Fruit fly (Drosophila melanogaster) whole organism, embryonic: ENCODE measurements around the gene mRpL19.

Experiments
- ATbp ChIP-seq: fragments of 200-800 bp; sonication (Bioruptor generic); optimal IDR thresholded peaks from 2 replicates; lab custom pipeline; 2017; ENCODE audit warnings: missing biosample characterization, mild to moderate bottlenecking, missing genetic modification characterization, missing genetic modification reagents
- Aef1 ChIP-seq: fragments of 200-800 bp; sonication (Bioruptor generic); IDR thresholded peaks from 3 replicates; pipeline ENCODE4 v1.3.6; 2022; ENCODE audit warnings: missing biosample characterization, missing genetic modification characterization
- CG10274 ChIP-seq: fragments of 200-800 bp; sonication (Bioruptor generic); optimal IDR thresholded peaks from 3 replicates; lab custom pipeline; 2017; ENCODE audit warnings: missing biosample characterization, mild to moderate bottlenecking, missing genetic modification characterization
- CG10565 ChIP-seq: fragments of 200-800 bp; sonication (Bioruptor generic); optimal IDR thresholded peaks from 3 replicates; lab custom pipeline; 2016; ENCODE audit warnings: missing biosample characterization, mild to moderate bottlenecking, missing genetic modification characterization
- CG11504 ChIP-seq: fragments of 200-800 bp; sonication (Bioruptor generic); optimal IDR thresholded peaks from 3 replicates; lab custom pipeline; 2019; ENCODE audit warnings: missing biosample characterization, mild to moderate bottlenecking, missing genetic modification characterization, moderate library complexity
- CG12769 ChIP-seq: fragments of 200-800 bp; sonication (Bioruptor generic); optimal IDR thresholded peaks from 2 replicates; lab custom pipeline; 2019; ENCODE audit warnings: missing biosample characterization, mild to moderate bottlenecking, missing genetic modification characterization, moderate library complexity
- CG13624 ChIP-seq: fragments of 200-800 bp; sonication (Bioruptor generic); optimal IDR thresholded peaks from 2 replicates; lab custom pipeline; 2016; ENCODE audit warnings: missing biosample characterization, missing genetic modification characterization
- CG13894 ChIP-seq: fragments of 200-800 bp; sonication (Bioruptor generic); optimal IDR thresholded peaks from 3 replicates; lab custom pipeline; 2018; ENCODE audit warnings: missing biosample characterization, mild to moderate bottlenecking, missing genetic modification characterization, moderate library complexity
- CG14667 ChIP-seq: fragments of 200-800 bp; sonication (Bioruptor generic); IDR thresholded peaks from 2 replicates; pipeline ENCODE4 v1.3.6; 2022; ENCODE audit warnings: missing biosample characterization, missing genetic modification characterization
- CG16863 ChIP-seq: fragments of 200-800 bp; sonication (Bioruptor generic); optimal IDR thresholded peaks from 3 replicates; lab custom pipeline; 2016; ENCODE audit warnings: missing biosample characterization, missing genetic modification characterization
- CG17802 ChIP-seq: fragments of 200-800 bp; sonication (Bioruptor generic); optimal IDR thresholded peaks from 2 replicates; lab custom pipeline; 2018; ENCODE audit warnings: missing biosample characterization, mild to moderate bottlenecking, missing genetic modification characterization, moderate library complexity
- CG2129 ChIP-seq: fragments of 200-800 bp; sonication (Bioruptor generic); IDR thresholded peaks from 2 replicates; pipeline ENCODE4 v1.3.6; 2022; ENCODE audit warnings: missing biosample characterization, missing genetic modification characterization; ENCODE audit not compliant: partially characterized antibody
- CG30020 ChIP-seq: fragments of 200-800 bp; optimal IDR thresholded peaks from 2 replicates; lab custom pipeline; 2019; ENCODE audit warnings: missing biosample characterization, mild to moderate bottlenecking, missing genetic modification characterization, moderate library complexity
- CG34224 ChIP-seq: fragments of 200-800 bp; sonication (Bioruptor generic); IDR thresholded peaks from 3 replicates; pipeline ENCODE4 v1.3.6; 2022; ENCODE audit warnings: missing biosample characterization, missing genetic modification characterization; ENCODE audit not compliant: partially characterized antibody
- CG3838 ChIP-seq: fragments of 200-800 bp; sonication (Bioruptor generic); optimal IDR thresholded peaks from 3 replicates; lab custom pipeline; 2016; ENCODE audit warnings: missing biosample characterization, missing genetic modification characterization
- CG4328 ChIP-seq: fragments of 200-800 bp; sonication (Bioruptor generic); optimal IDR thresholded peaks from 3 replicates; lab custom pipeline; 2017; ENCODE audit warnings: missing biosample characterization, missing genetic modification reagents, missing genetic modification characterization
- CG4404 ChIP-seq: fragments of 200-800 bp; sonication (Bioruptor generic); IDR thresholded peaks from 2 replicates; pipeline ENCODE4 v1.3.6; 2022; ENCODE audit warnings: missing biosample characterization, missing genetic modification characterization
- CG6683 ChIP-seq: fragments of 200-800 bp; sonication (Bioruptor generic); optimal IDR thresholded peaks from 2 replicates; lab custom pipeline; 2017; ENCODE audit warnings: missing biosample characterization, mild to moderate bottlenecking, missing genetic modification characterization, missing genetic modification reagents
- CG6813 ChIP-seq: fragments of 200-800 bp; sonication (Bioruptor generic); optimal IDR thresholded peaks from 2 replicates; lab custom pipeline; 2017; ENCODE audit warnings: missing biosample characterization, missing genetic modification characterization, mild to moderate bottlenecking, moderate library complexity, missing genetic modification reagents
- CG7839 ChIP-seq: fragments of 200-800 bp; sonication (Bioruptor generic); optimal IDR thresholded peaks from 3 replicates; lab custom pipeline; 2018; ENCODE audit warnings: missing biosample characterization, mild to moderate bottlenecking, missing genetic modification characterization, moderate library complexity
- CG9817 ChIP-seq: fragments of 200-800 bp; sonication (Bioruptor generic); optimal IDR thresholded peaks from 2 replicates; lab custom pipeline; 2018; ENCODE audit warnings: missing biosample characterization, mild to moderate bottlenecking, missing genetic modification characterization, moderate library complexity
- D19B ChIP-seq: fragments of 200-800 bp; sonication (Bioruptor generic); optimal IDR thresholded peaks from 2 replicates; lab custom pipeline; 2017; ENCODE audit warnings: missing biosample characterization, mild to moderate bottlenecking, missing genetic modification characterization
- Doc2 ChIP-seq: fragments of 200-800 bp; sonication (Bioruptor generic); IDR thresholded peaks from 2 replicates; pipeline ENCODE4 v1.3.6; 2022; ENCODE audit warnings: missing biosample characterization, missing genetic modification characterization
- Elba2 ChIP-seq: fragments of 200-800 bp; sonication (Bioruptor generic); optimal IDR thresholded peaks from 3 replicates; lab custom pipeline; 2016; ENCODE audit warnings: missing biosample characterization, missing genetic modification characterization
- Fer1 ChIP-seq: fragments of 200-800 bp; sonication (Bioruptor generic); optimal IDR thresholded peaks from 2 replicates; lab custom pipeline; 2017; ENCODE audit warnings: missing biosample characterization, mild to moderate bottlenecking, missing genetic modification characterization
- Gsc ChIP-seq: fragments of 200-800 bp; sonication (Bioruptor generic); IDR thresholded peaks from 2 replicates; pipeline ENCODE4 v1.3.6; 2022; ENCODE audit warnings: missing biosample characterization, missing genetic modification characterization
- H15 ChIP-seq: fragments of 200-800 bp; sonication (Bioruptor generic); IDR thresholded peaks from 3 replicates; pipeline ENCODE4 v1.3.6; 2022; ENCODE audit warnings: missing biosample characterization, missing genetic modification characterization
- HLHmδ ChIP-seq: fragments of 200-800 bp; sonication (Bioruptor generic); optimal IDR thresholded peaks from 2 replicates; lab custom pipeline; 2018; ENCODE audit warnings: missing biosample characterization, mild to moderate bottlenecking, missing genetic modification characterization, moderate library complexity
- Hr78 ChIP-seq, 2 experiments: fragments of 200-800 bp in 1 of 2; fragments of >200 bp in 1 of 2; sonication (Bioruptor generic) in 1 of 2; optimal IDR thresholded peaks; 2 replicates each; lab custom pipeline; 2017 to 2019; ENCODE audit warnings: missing biosample characterization in 2 of 2, missing genetic modification characterization in 2 of 2, mild to moderate bottlenecking in 1 of 2, moderate library complexity in 1 of 2
- NK7.1 ChIP-seq: fragments of 200-800 bp; sonication (Bioruptor generic); optimal IDR thresholded peaks from 3 replicates; lab custom pipeline; 2016; ENCODE audit warnings: missing biosample characterization, missing genetic modification characterization
- Opbp ChIP-seq: fragments of 200-800 bp; sonication (Bioruptor generic); IDR thresholded peaks from 3 replicates; pipeline ENCODE4 v1.3.6; 2022; ENCODE audit warnings: missing biosample characterization, missing genetic modification characterization; ENCODE audit not compliant: partially characterized antibody
- Trl ChIP-seq, 3 experiments: fragments of >200 bp in 2 of 3; fragments of 200-800 bp in 1 of 3; sonication (Bioruptor generic) in 1 of 3; optimal IDR thresholded peaks; 2 replicates in 1 of 3; 3 replicates in 2 of 3; lab custom pipeline; 2016 to 2017; ENCODE audit warnings: missing biosample characterization in 1 of 3, missing genetic modification characterization in 1 of 3
- YL-1 ChIP-seq: fragments of 200-800 bp; sonication (Bioruptor generic); optimal IDR thresholded peaks from 3 replicates; lab custom pipeline; 2017; ENCODE audit warnings: missing biosample characterization, mild to moderate bottlenecking, missing genetic modification characterization
- ato ChIP-seq: fragments of 200-800 bp; sonication (Bioruptor generic); IDR thresholded peaks from 2 replicates; pipeline ENCODE4 v1.3.6; 2022; ENCODE audit warnings: missing biosample characterization, missing genetic modification characterization; ENCODE audit not compliant: partially characterized antibody
- bab2 ChIP-seq: fragments of 200-800 bp; sonication (Bioruptor generic); optimal IDR thresholded peaks from 2 replicates; lab custom pipeline; 2016; ENCODE audit warnings: missing biosample characterization, missing genetic modification characterization
- bigmax ChIP-seq: fragments of 200-800 bp; sonication (Bioruptor generic); optimal IDR thresholded peaks from 2 replicates; lab custom pipeline; 2018; ENCODE audit warnings: missing biosample characterization, mild to moderate bottlenecking, missing genetic modification characterization
- croc ChIP-seq: fragments of 200-800 bp; sonication (Bioruptor generic); conservative IDR thresholded peaks from 3 replicates; pipeline ENCODE4 v1.3.6; 2022; ENCODE audit warnings: missing biosample characterization, missing genetic modification characterization
- da ChIP-seq: fragments of 200-800 bp; sonication (Bioruptor generic); optimal IDR thresholded peaks from 2 replicates; lab custom pipeline; 2016; ENCODE audit warnings: missing biosample characterization, missing genetic modification characterization
- en ChIP-seq: fragments of 200-800 bp; sonication (Bioruptor generic); optimal IDR thresholded peaks from 2 replicates; lab custom pipeline; 2016; ENCODE audit warnings: missing biosample characterization, missing genetic modification characterization
- gro ChIP-seq: fragments of 200-800 bp; sonication (Bioruptor generic); optimal IDR thresholded peaks from 2 replicates; lab custom pipeline; 2016; ENCODE audit warnings: missing biosample characterization, missing genetic modification characterization
- ind ChIP-seq: fragments of 200-800 bp; sonication (Bioruptor generic); optimal IDR thresholded peaks from 3 replicates; lab custom pipeline; 2016; ENCODE audit warnings: missing biosample characterization, missing genetic modification characterization
- lov ChIP-seq, 2 experiments: fragments of 200-800 bp in 1 of 2; fragments of >200 bp in 1 of 2; sonication (Bioruptor generic) in 1 of 2; IDR thresholded peaks in 1 of 2; optimal IDR thresholded peaks in 1 of 2; 2 replicates in 1 of 2; 3 replicates in 1 of 2; pipeline versions ENCODE4 v1.3.6 to Lab custom; 2017 to 2022; ENCODE audit warnings: missing biosample characterization in 1 of 2, missing genetic modification characterization in 1 of 2
- nau ChIP-seq: fragments of 200-800 bp; sonication (Bioruptor generic); optimal IDR thresholded peaks from 3 replicates; lab custom pipeline; 2017; ENCODE audit warnings: missing biosample characterization, mild to moderate bottlenecking, missing genetic modification characterization, missing genetic modification reagents
- onecut ChIP-seq: fragments of 200-800 bp; sonication (Bioruptor generic); IDR thresholded peaks from 2 replicates; pipeline ENCODE4 v1.3.6; 2022; ENCODE audit warnings: missing biosample characterization, missing genetic modification characterization
- otp ChIP-seq: fragments of 200-800 bp; sonication (Bioruptor generic); IDR thresholded peaks from 3 replicates; pipeline ENCODE4, ENCODE4 v1.3.6; 2022; ENCODE audit warnings: missing biosample characterization, missing genetic modification characterization
- ranshi ChIP-seq: fragments of 200-800 bp; sonication (Bioruptor generic); IDR thresholded peaks from 2 replicates; pipeline ENCODE4 v1.3.6; 2022; ENCODE audit warnings: missing biosample characterization, missing genetic modification characterization
- sr ChIP-seq: fragments of 200-800 bp; sonication (Bioruptor generic); IDR thresholded peaks from 3 replicates; pipeline ENCODE4 v1.3.6; 2022; ENCODE audit warnings: missing biosample characterization, missing genetic modification characterization
- tup ChIP-seq: fragments of 200-800 bp; sonication (Bioruptor generic); optimal IDR thresholded peaks from 2 replicates; lab custom pipeline; 2016; ENCODE audit warnings: missing biosample characterization, mild to moderate bottlenecking, missing genetic modification characterization, moderate library complexity
- zfh2 ChIP-seq: fragments of 200-800 bp; sonication (Bioruptor generic); optimal IDR thresholded peaks from 2 replicates; lab custom pipeline; 2016; ENCODE audit warnings: missing biosample characterization, missing genetic modification characterization

The mRpL19 gene

DNA sequence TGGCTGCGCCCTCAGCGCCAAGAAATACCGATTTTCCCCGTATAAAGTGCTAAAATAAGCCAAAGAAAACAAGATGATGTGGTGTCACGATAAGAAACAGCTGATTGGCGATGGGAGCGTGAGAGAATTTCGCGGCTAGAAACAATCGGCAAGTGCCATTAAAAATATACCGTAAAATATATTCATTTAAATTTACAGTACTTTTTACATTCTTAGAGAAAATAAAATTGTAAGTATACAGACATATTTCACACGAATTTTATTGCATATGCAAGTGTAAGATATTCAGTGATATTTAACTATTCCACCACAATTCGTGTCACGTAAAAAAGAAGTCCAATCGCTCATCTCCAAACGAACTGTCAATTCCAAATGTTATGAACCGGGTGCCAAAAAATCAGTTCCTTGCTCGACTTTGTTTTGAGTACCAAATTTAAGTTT, 2.7 kb downstream of the mRpL19 start, which contains the start of the genes Unc50, CG11755 and CG8043 (continued):
- TF ChIP-seq en (GFP tag; lab: Kevin White, UChicago) (peak; percentile 8), Aef1 (peak; percentile 80), bab2 (GFP tag; lab: Kevin White, UChicago) (peak; percentile 57), CG16863 (peak; percentile 44), CG10274 (GFP tag; lab: Kevin White, UChicago) (no peak), bigmax (no peak), CG2129 (GFP tag; lab: Robert Waterston, UW) (peak; percentile 99), CG6813 (GFP tag; lab: Kevin White, UChicago) (no peak), CG4404 (GFP tag; lab: Robert Waterston, UW) (peak; percentile 78), otp (GFP tag; lab: Robert Waterston, UW) (no peak), CG34224 (GFP tag; lab: Robert Waterston, UW) (peak; percentile 99), da (GFP tag; lab: Kevin White, UChicago) (no peak), CG17802 (no peak), Trl (optimal IDR thresholded peaks at IDR 0.05; lab: Kevin White, UChicago) (no peak), Trl (GFP tag; optimal IDR thresholded peaks at IDR 0.05; lab: Kevin White, UChicago) (peak; percentile 56), ATbp (GFP tag; lab: Kevin White, UChicago) (peak; percentile 32), tup (GFP tag; lab: Kevin White, UChicago) (peak; percentile 7), Fer1 (GFP tag; lab: Kevin White, UChicago) (no peak), gro (peak; percentile 25), CG13894 (tag; lab: Kevin White, UChicago) (no peak), ato (GFP tag; lab: Robert Waterston, UW) (peak; percentile 74; the same call in 1 of the 2 replicates), CG10565 (GFP tag; lab: Kevin White, UChicago) (no peak), H15 (GFP tag; lab: Robert Waterston, UW) (peak; percentile 69; the same call in 2 of the 3 replicates), zfh2 (peak; percentile 72), ind (peak; percentile 83), Opbp (GFP tag; lab: Robert Waterston, UW) (peak; percentile 91), onecut (peak; percentile 58), Gsc (no peak), CG12769 (tag; lab: Kevin White, UChicago) (no peak), CG11504 (tag; lab: Kevin White, UChicago) (peak; percentile 80), HLHmδ (no peak), Elba2 (GFP tag; lab: Kevin White, UChicago) (no peak), croc (GFP tag; lab: Robert Waterston, UW) (peak; percentile 50; the same call in 2 of the 3 replicates), Doc2 (GFP tag; lab: Robert Waterston, UW) (no peak), CG9817 (peak; percentile 82), Hr78 (GFP tag; optimal IDR thresholded peaks at IDR 0.05; lab: Kevin White, UChicago) (peak in 1 of 2 experiments; percentile 28), sr (no peak), D19B (GFP tag; lab: Kevin White, UChicago) (peak; percentile 24), CG14667 (peak; percentile 75), YL-1 (GFP tag; lab: Kevin White, UChicago) (peak; percentile 71), CG13624 (peak; percentile 71), CG6683 (GFP tag; lab: Kevin White, UChicago) (no peak), CG30020 (tag; lab: Kevin White, UChicago) (peak; percentile 74), CG3838 (peak; percentile 44), nau (GFP tag; lab: Kevin White, UChicago) (no peak), ranshi (peak; percentile 62; the same call in 1 of the 2 replicates), CG7839 (tag; lab: Kevin White, UChicago) (peak; percentile 80), NK7.1 (peak; percentile 25), CG4328 (GFP tag; lab: Kevin White, UChicago) (peak; percentile 31), lov (optimal IDR thresholded peaks at IDR 0.05; lab: Kevin White, UChicago) (no peak), lov (GFP tag; IDR thresholded peaks at IDR 0.05; lab: Robert Waterston, UW) (0 out of 3 replicates have a peak, but pooled peaks have one; percentile 11)
